Fruit fly (Drosophila melanogaster): ENCODE results near the gene Pkd2.

Gene Pkd2

dm6 chr2L:12433712-12434534 is 35.8 kb downstream of the Pkd2 start, which contains the start of gene eRF3 (continued):
- no peak for TF ChIP-seq CG4617 (GFP tag; optimal IDR thresholded peaks at IDR 0.05; ENCODE audit: borderline replicate concordance)
- TF ChIP-seq CG2712 (tag; optimal IDR thresholded peaks at IDR 0.05): peak; percentile 91
- TF ChIP-seq nerfin-1 (tag; optimal IDR thresholded peaks at IDR 0.05): peak; percentile 65
- TF ChIP-seq CG11723 (GFP tag; optimal IDR thresholded peaks at IDR 0.05): peak; percentile 51
- TF ChIP-seq luna (GFP tag; optimal IDR thresholded peaks at IDR 0.05): no peak
- peak; percentile 65 for TF ChIP-seq Ada2b (GFP tag; IDR thresholded peaks at IDR 0.05)
- 0 out of 3 replicates have a peak, but pooled peaks have one; percentile 44 for TF ChIP-seq CG3726 (GFP tag; IDR thresholded peaks at IDR 0.05)
- no peak for TF ChIP-seq yki (optimal IDR thresholded peaks at IDR 0.05)
- no peak for TF ChIP-seq CG14965 (GFP tag; optimal IDR thresholded peaks at IDR 0.05; ENCODE audit: borderline replicate concordance)
- TF ChIP-seq CG7745 (tag; optimal IDR thresholded peaks at IDR 0.05): no peak
- TF ChIP-seq Dll (GFP tag; IDR thresholded peaks at IDR 0.05; ENCODE audit: partially characterized antibody): peak; percentile 39; the same call in 2 of the 4 replicates
- peak; percentile 80 for TF ChIP-seq CG10267 (tag; optimal IDR thresholded peaks at IDR 0.05)
- peak; percentile 10 for TF ChIP-seq exex (tag; optimal IDR thresholded peaks at IDR 0.05)
- peak; percentile 71 for TF ChIP-seq CG4424 (GFP tag; optimal IDR thresholded peaks at IDR 0.05)
- TF ChIP-seq CG3163 (GFP tag; optimal IDR thresholded peaks at IDR 0.05): no peak
- TF ChIP-seq C15 (GFP tag; IDR thresholded peaks at IDR 0.05): 0 out of 3 replicates have a peak, but pooled peaks have one; percentile 33
- no peak for TF ChIP-seq crol (GFP tag; IDR thresholded peaks at IDR 0.05)
- peak; percentile 67 for TF ChIP-seq trem (tag; optimal IDR thresholded peaks at IDR 0.05)
- peak; percentile 18 for TF ChIP-seq CG31388 (GFP tag; optimal IDR thresholded peaks at IDR 0.05)
- TF ChIP-seq Awh (GFP tag; IDR thresholded peaks at IDR 0.05): no peak; the same call in 1 of the 2 replicates
- TF ChIP-seq CG43689 (GFP tag; IDR thresholded peaks at IDR 0.05): peak; percentile 39
- TF ChIP-seq CG31441 (GFP tag; IDR thresholded peaks at IDR 0.05): peak; percentile 88
- TF ChIP-seq slou (GFP tag; optimal IDR thresholded peaks at IDR 0.05): peak; percentile 50
- no peak for TF ChIP-seq grn (GFP tag; optimal IDR thresholded peaks at IDR 0.05)
- no peak for TF ChIP-seq CG9609 (GFP tag; optimal IDR thresholded peaks at IDR 0.05)
- peak; percentile 23 for TF ChIP-seq D19B (GFP tag; optimal IDR thresholded peaks at IDR 0.05)
- TF ChIP-seq CG2129 (GFP tag; IDR thresholded peaks at IDR 0.05; ENCODE audit: partially characterized antibody): peak; percentile 22; the same call in 1 of the 2 replicates
- TF ChIP-seq CG4854 (GFP tag; optimal IDR thresholded peaks at IDR 0.05): no peak
- TF ChIP-seq Taf1 (GFP tag; IDR thresholded peaks at IDR 0.05): peak; percentile 59; the same call in 1 of the 2 replicates
- no peak for TF ChIP-seq MTF-1 (GFP tag; optimal IDR thresholded peaks at IDR 0.05; ENCODE audit: borderline replicate concordance)
- no peak for TF ChIP-seq CG10274 (GFP tag; optimal IDR thresholded peaks at IDR 0.05)
- TF ChIP-seq Nf-YC (tag; optimal IDR thresholded peaks at IDR 0.05): peak; percentile 83
- TF ChIP-seq CG30431 (GFP tag; optimal IDR thresholded peaks at IDR 0.05): peak; percentile 53
- TF ChIP-seq TFAM (GFP tag; optimal IDR thresholded peaks at IDR 0.05): no peak
- no peak for TF ChIP-seq tx (GFP tag; optimal IDR thresholded peaks at IDR 0.05)
- TF ChIP-seq CG10565 (GFP tag; optimal IDR thresholded peaks at IDR 0.05): no peak
- TF ChIP-seq Gug (GFP tag; IDR thresholded peaks at IDR 0.05): peak; percentile 66; the same call in 3 of the 4 replicates
- no peak for TF ChIP-seq fru (optimal IDR thresholded peaks at IDR 0.05)
- peak; percentile 29; the same call in 2 of the 3 replicates for TF ChIP-seq CG6791 (GFP tag; IDR thresholded peaks at IDR 0.05; ENCODE audit: partially characterized antibody)
- 0 out of 3 replicates have a peak, but pooled peaks have one; percentile 36 for TF ChIP-seq so (GFP tag; IDR thresholded peaks at IDR 0.05)
- TF ChIP-seq CG12942 (GFP tag; optimal IDR thresholded peaks at IDR 0.05): peak; percentile 68
- 0 out of 2 replicates have a peak, but pooled peaks have one; percentile 13 for TF ChIP-seq CG17612 (GFP tag; IDR thresholded peaks at IDR 0.05)
- TF ChIP-seq CG8478 (optimal IDR thresholded peaks at IDR 0.05): no peak
- peak in 1 of 3 experiments; percentile 88 for TF ChIP-seq lola (GFP tag; optimal IDR thresholded peaks at IDR 0.05)
- peak; percentile 90 for TF ChIP-seq CG8924 (tag; optimal IDR thresholded peaks at IDR 0.05)
- TF ChIP-seq Poxn (GFP tag; IDR thresholded peaks at IDR 0.05): no peak
- peak; percentile 50; the same call in 2 of the 3 replicates for TF ChIP-seq CG16813 (GFP tag; IDR thresholded peaks at IDR 0.05; ENCODE audit: partially characterized antibody)
- TF ChIP-seq Kr (GFP tag; optimal IDR thresholded peaks at IDR 0.05): no peak
- peak; percentile 74 for TF ChIP-seq tin (GFP tag; optimal IDR thresholded peaks at IDR 0.05)

Measured in whole organism, embryonic.